Worm (Caenorhabditis elegans) whole organism, mixed stage, embryonic: ENCODE data around the gene srt-33.

Experiments
- ceh-83 ChIP-seq: fragments of 200-800 bp; sonication (Bioruptor generic); optimal IDR thresholded peaks from 2 replicates; lab custom pipeline; 2018; ENCODE audit warnings: mild to moderate bottlenecking, missing genetic modification characterization, missing compliant biosample characterization
- drap-1 ChIP-seq: fragments of 200-800 bp; sonication (Bioruptor generic); optimal IDR thresholded peaks from 3 replicates; lab custom pipeline; 2018; ENCODE audit warnings: mild to moderate bottlenecking, missing genetic modification characterization, missing compliant biosample characterization
- elt-3 ChIP-seq: fragments of 150-350 bp; optimal IDR thresholded peaks from 2 replicates; lab custom pipeline; 2014; ENCODE audit warnings: missing biosample characterization, missing genetic modification characterization
- lsy-2 ChIP-seq: fragments of 150-350 bp; optimal IDR thresholded peaks from 2 replicates; lab custom pipeline; 2014; ENCODE audit warnings: missing biosample characterization, missing genetic modification characterization
- mep-1 ChIP-seq: fragments of 150-350 bp; optimal IDR thresholded peaks from 2 replicates; lab custom pipeline; 2017; ENCODE audit warnings: missing biosample characterization, missing genetic modification reagents, missing genetic modification characterization, inconsistent platforms
- nhr-237 ChIP-seq: fragments of 150-350 bp; optimal IDR thresholded peaks from 2 replicates; lab custom pipeline; 2014; ENCODE audit warnings: missing biosample characterization, missing genetic modification characterization
- nhr-28 ChIP-seq: fragments of 150-350 bp; optimal IDR thresholded peaks from 2 replicates; lab custom pipeline; 2014; ENCODE audit warnings: missing biosample characterization, missing genetic modification characterization
- nhr-76 ChIP-seq: sonication (generic microtip); optimal IDR thresholded peaks from 2 replicates; lab custom pipeline; 2017; ENCODE audit warnings: missing biosample characterization, missing genetic modification characterization
- snpc-4 ChIP-seq: fragments of 150-350 bp; optimal IDR thresholded peaks from 2 replicates; lab custom pipeline; 2014; ENCODE audit warnings: missing biosample characterization, missing genetic modification characterization
- tbx-8 ChIP-seq: fragments of 200-800 bp; sonication (Bioruptor generic); optimal IDR thresholded peaks from 2 replicates; lab custom pipeline; 2018; ENCODE audit warnings: mild to moderate bottlenecking, missing genetic modification characterization, moderate library complexity, missing compliant biosample characterization
- unc-39 ChIP-seq: fragments of 150-350 bp; optimal IDR thresholded peaks from 2 replicates; lab custom pipeline; 2014; ENCODE audit warnings: missing biosample characterization, missing genetic modification characterization
- ztf-11 ChIP-seq: fragments of 150-350 bp; optimal IDR thresholded peaks from 2 replicates; lab custom pipeline; 2014; ENCODE audit warnings: missing biosample characterization, missing genetic modification characterization

DNA sequence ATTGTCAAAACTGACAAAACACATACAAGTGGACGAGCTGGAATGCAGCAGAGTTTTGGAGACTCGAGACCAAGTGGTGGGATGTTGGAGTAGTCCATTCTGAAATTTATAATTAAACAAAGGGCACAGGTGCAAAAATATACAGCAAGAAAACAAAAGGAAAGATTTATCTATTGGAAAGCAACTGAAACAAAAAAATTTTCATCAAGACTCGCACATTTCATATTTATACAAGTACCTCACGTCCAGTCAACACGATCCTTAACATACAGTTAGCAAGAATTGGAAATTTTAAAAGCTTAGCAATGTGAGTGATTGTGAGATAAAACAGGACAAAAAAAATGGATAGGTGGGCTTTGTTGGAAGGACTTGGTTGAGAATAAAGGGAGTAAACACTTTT, 34.6 kb upstream of the srt-33 start, which contains the start of gene F47B8.1:
- TF ChIP-seq nhr-76: no peak
- TF ChIP-seq nhr-28: no peak
- no peak for TF ChIP-seq lsy-2 (tag; lab: Kevin White, UChicago)
- TF ChIP-seq nhr-237 (tag; lab: Kevin White, UChicago): no peak
- TF ChIP-seq snpc-4: no peak
- no peak for TF ChIP-seq unc-39 (tag; lab: Kevin White, UChicago)
- TF ChIP-seq drap-1: no peak
- no peak for TF ChIP-seq elt-3
- TF ChIP-seq ztf-11 (tag; lab: Kevin White, UChicago): no peak
- no peak for TF ChIP-seq mep-1 (tag; lab: Kevin White, UChicago)
- no peak for TF ChIP-seq ceh-83 (GFP tag; lab: Kevin White, UChicago)
- no peak for TF ChIP-seq tbx-8 (GFP tag; lab: Kevin White, UChicago)
